Fruit fly (Drosophila melanogaster) whole organism, embryonic: ENCODE measurements around the gene plum.

Experiments used
- Abd-B ChIP-seq: fragments of 200-800 bp; sonication (Bioruptor generic); optimal IDR thresholded peaks from 2 replicates; lab custom pipeline; 2018; ENCODE audit warnings: missing biosample characterization, mild to moderate bottlenecking, missing genetic modification characterization, moderate library complexity
- Asciz ChIP-seq: fragments of 200-800 bp; sonication (Bioruptor generic); optimal IDR thresholded peaks from 2 replicates; lab custom pipeline; 2017; ENCODE audit warnings: missing biosample characterization, mild to moderate bottlenecking, missing genetic modification characterization, missing genetic modification reagents
- Awh ChIP-seq: fragments of 200-800 bp; sonication (Bioruptor generic); IDR thresholded peaks from 2 replicates; pipeline ENCODE4, ENCODE4 v1.3.6; 2022; ENCODE audit warnings: missing biosample characterization, missing genetic modification characterization
- Blimp-1 ChIP-seq: fragments of 200-800 bp; sonication (Bioruptor generic); optimal IDR thresholded peaks from 3 replicates; lab custom pipeline; 2018; ENCODE audit warnings: missing biosample characterization, missing genetic modification characterization, mild to moderate bottlenecking, moderate library complexity, missing genetic modification reagents
- CG10209 ChIP-seq: fragments of 200-800 bp; sonication (Bioruptor generic); optimal IDR thresholded peaks from 3 replicates; lab custom pipeline; 2017; ENCODE audit warnings: missing biosample characterization, mild to moderate bottlenecking, missing genetic modification characterization, missing genetic modification reagents
- CG11504 ChIP-seq: fragments of 200-800 bp; sonication (Bioruptor generic); optimal IDR thresholded peaks from 3 replicates; lab custom pipeline; 2019; ENCODE audit warnings: missing biosample characterization, mild to moderate bottlenecking, missing genetic modification characterization, moderate library complexity
- CG11695 ChIP-seq: fragments of 200-800 bp; sonication (Bioruptor generic); IDR thresholded peaks from 3 replicates; pipeline ENCODE4 v1.3.6; 2022; ENCODE audit warnings: missing biosample characterization, missing genetic modification characterization
- CG11723 ChIP-seq: fragments of 200-800 bp; sonication (Bioruptor generic); optimal IDR thresholded peaks from 2 replicates; lab custom pipeline; 2017; ENCODE audit warnings: missing biosample characterization, mild to moderate bottlenecking, missing genetic modification characterization
- CG14710 ChIP-seq: fragments of 200-800 bp; sonication (Bioruptor generic); optimal IDR thresholded peaks from 3 replicates; lab custom pipeline; 2019; ENCODE audit warnings: missing biosample characterization, mild to moderate bottlenecking, missing genetic modification characterization, moderate library complexity
- CG1529 ChIP-seq: fragments of 200-800 bp; sonication (Bioruptor generic); optimal IDR thresholded peaks from 3 replicates; lab custom pipeline; 2018; ENCODE audit warnings: missing biosample characterization, missing genetic modification characterization
- CG15479 ChIP-seq: fragments of 200-800 bp; sonication (Bioruptor generic); optimal IDR thresholded peaks from 3 replicates; lab custom pipeline; 2019; ENCODE audit warnings: missing biosample characterization, mild to moderate bottlenecking, missing genetic modification characterization, moderate library complexity
- CG17359 ChIP-seq: fragments of 200-800 bp; sonication (Bioruptor generic); optimal IDR thresholded peaks from 3 replicates; lab custom pipeline; 2018; ENCODE audit warnings: missing biosample characterization, mild to moderate bottlenecking, missing genetic modification characterization, moderate library complexity
- CG2129 ChIP-seq: fragments of 200-800 bp; sonication (Bioruptor generic); IDR thresholded peaks from 2 replicates; pipeline ENCODE4 v1.3.6; 2022; ENCODE audit warnings: missing biosample characterization, missing genetic modification characterization; ENCODE audit not compliant: partially characterized antibody
- CG2202 ChIP-seq: fragments of 200-800 bp; sonication (Bioruptor generic); optimal IDR thresholded peaks from 2 replicates; lab custom pipeline; 2018; ENCODE audit warnings: missing biosample characterization, mild to moderate bottlenecking, missing genetic modification characterization
- CG2678 ChIP-seq: fragments of 200-800 bp; sonication (Bioruptor generic); optimal IDR thresholded peaks from 3 replicates; lab custom pipeline; 2019; ENCODE audit warnings: missing biosample characterization, mild to moderate bottlenecking, missing genetic modification characterization, moderate library complexity
- CG2875 ChIP-seq: fragments of 200-800 bp; sonication (Bioruptor generic); optimal IDR thresholded peaks from 2 replicates; lab custom pipeline; 2017; ENCODE audit warnings: missing biosample characterization, mild to moderate bottlenecking, missing genetic modification characterization, missing genetic modification reagents
- CG33213 ChIP-seq: fragments of 200-800 bp; sonication (Bioruptor generic); optimal IDR thresholded peaks from 3 replicates; lab custom pipeline; 2016; ENCODE audit warnings: missing biosample characterization, missing genetic modification characterization
- CG3407 ChIP-seq: fragments of 200-800 bp; sonication (Bioruptor generic); optimal IDR thresholded peaks from 2 replicates; lab custom pipeline; 2018; ENCODE audit warnings: missing biosample characterization, mild to moderate bottlenecking, missing genetic modification characterization
- CG4360 ChIP-seq: fragments of 200-800 bp; sonication (Bioruptor generic); IDR thresholded peaks from 2 replicates; pipeline ENCODE4 v1.3.6; 2022; ENCODE audit warnings: missing biosample characterization, missing genetic modification characterization
- CG6254 ChIP-seq: fragments of 200-800 bp; sonication (Bioruptor generic); optimal IDR thresholded peaks from 3 replicates; lab custom pipeline; 2017; ENCODE audit warnings: mild to moderate bottlenecking, missing biosample characterization, missing genetic modification reagents, missing genetic modification characterization
- CG6272 ChIP-seq: fragments of 200-800 bp; sonication (Bioruptor generic); IDR thresholded peaks from 2 replicates; pipeline ENCODE4 v1.3.6; 2022; ENCODE audit warnings: missing biosample characterization, missing genetic modification characterization
- CG6813 ChIP-seq: fragments of 200-800 bp; sonication (Bioruptor generic); optimal IDR thresholded peaks from 2 replicates; lab custom pipeline; 2017; ENCODE audit warnings: missing biosample characterization, missing genetic modification characterization, mild to moderate bottlenecking, moderate library complexity, missing genetic modification reagents
- CG9727 ChIP-seq: fragments of 200-800 bp; sonication (Bioruptor generic); optimal IDR thresholded peaks from 3 replicates; lab custom pipeline; 2017; ENCODE audit warnings: missing biosample characterization, mild to moderate bottlenecking, missing genetic modification characterization
- HLHmδ ChIP-seq: fragments of 200-800 bp; sonication (Bioruptor generic); optimal IDR thresholded peaks from 2 replicates; lab custom pipeline; 2018; ENCODE audit warnings: missing biosample characterization, mild to moderate bottlenecking, missing genetic modification characterization, moderate library complexity
- Lim3 ChIP-seq: fragments of 200-800 bp; sonication (Bioruptor generic); IDR thresholded peaks from 2 replicates; pipeline ENCODE4 v1.3.6; 2022; ENCODE audit warnings: missing biosample characterization, missing genetic modification characterization
- Med ChIP-seq: fragments of 200-800 bp; sonication (Bioruptor generic); peaks from one replicate; lab custom pipeline; 2016; ENCODE audit warnings: missing biosample characterization, missing genetic modification characterization, mild to moderate bottlenecking, inconsistent platforms, moderate library complexity
- Myb ChIP-seq: fragments of 200-800 bp; sonication (Bioruptor generic); optimal IDR thresholded peaks from 2 replicates; lab custom pipeline; 2016; ENCODE audit warnings: missing biosample characterization, missing genetic modification characterization
- NC2β ChIP-seq: fragments of 200-800 bp; sonication (Bioruptor generic); optimal IDR thresholded peaks from 2 replicates; lab custom pipeline; 2016; ENCODE audit warnings: missing biosample characterization, missing genetic modification characterization
- Ptx1 ChIP-seq: fragments of 200-800 bp; sonication (Bioruptor generic); IDR thresholded peaks from 2 replicates; pipeline ENCODE4 v1.3.6; 2022; ENCODE audit warnings: missing biosample characterization, missing genetic modification characterization
- Sry-β ChIP-seq: fragments of 200-800 bp; sonication (Bioruptor generic); optimal IDR thresholded peaks from 2 replicates; lab custom pipeline; 2018; ENCODE audit warnings: missing biosample characterization, mild to moderate bottlenecking, missing genetic modification characterization, moderate library complexity
- ac ChIP-seq: fragments of 200-800 bp; sonication (Bioruptor generic); optimal IDR thresholded peaks from 3 replicates; lab custom pipeline; 2017; ENCODE audit warnings: missing biosample characterization, mild to moderate bottlenecking, missing genetic modification characterization
- ara ChIP-seq: fragments of 200-800 bp; sonication (Bioruptor generic); IDR thresholded peaks from 2 replicates; pipeline ENCODE4 v1.3.6; 2022; ENCODE audit warnings: missing biosample characterization, missing genetic modification characterization
- bsh ChIP-seq, 2 experiments: fragments of 200-800 bp; sonication (Bioruptor generic); optimal IDR thresholded peaks; 2 replicates each; lab custom pipeline; 2017 to 2018; ENCODE audit warnings: mild to moderate bottlenecking in 2 of 2, missing biosample characterization in 2 of 2, missing genetic modification characterization in 2 of 2, moderate library complexity in 1 of 2
- btn ChIP-seq: fragments of 200-800 bp; sonication (Bioruptor generic); optimal IDR thresholded peaks from 2 replicates; lab custom pipeline; 2016; ENCODE audit warnings: missing biosample characterization, missing genetic modification characterization
- chif ChIP-seq, 2 experiments: fragments of 200-800 bp; sonication (Bioruptor generic); optimal IDR thresholded peaks; 3 replicates each; lab custom pipeline; 2016; ENCODE audit warnings: missing biosample characterization in 2 of 2, missing genetic modification characterization in 2 of 2
- chm ChIP-seq: fragments of 200-800 bp; sonication (Bioruptor generic); IDR thresholded peaks from 2 replicates; pipeline ENCODE4 v1.3.6; 2022; ENCODE audit warnings: missing biosample characterization, missing genetic modification characterization
- ci ChIP-seq: fragments of 200-800 bp; sonication (Bioruptor generic); IDR thresholded peaks from 3 replicates; pipeline ENCODE4 v1.3.6; 2022; ENCODE audit warnings: missing biosample characterization, missing genetic modification characterization
- fd64A ChIP-seq: fragments of 200-800 bp; sonication (Bioruptor generic); optimal IDR thresholded peaks from 3 replicates; lab custom pipeline; 2018; ENCODE audit warnings: missing biosample characterization, mild to moderate bottlenecking, missing genetic modification characterization
- gem ChIP-seq: fragments of 200-800 bp; sonication (Bioruptor generic); optimal IDR thresholded peaks from 2 replicates; lab custom pipeline; 2019; ENCODE audit warnings: missing biosample characterization, mild to moderate bottlenecking, missing genetic modification characterization, moderate library complexity
- gsb-n ChIP-seq: fragments of 200-800 bp; sonication (Bioruptor generic); optimal IDR thresholded peaks from 3 replicates; lab custom pipeline; 2018; ENCODE audit warnings: missing biosample characterization, mild to moderate bottlenecking, missing genetic modification characterization
- kni ChIP-seq: fragments of 200-800 bp; sonication (Bioruptor generic); optimal IDR thresholded peaks from 3 replicates; lab custom pipeline; 2017; ENCODE audit warnings: mild to moderate bottlenecking, missing biosample characterization, missing genetic modification reagents, missing genetic modification characterization
- org-1 ChIP-seq: fragments of 200-800 bp; sonication (Bioruptor generic); optimal IDR thresholded peaks from 2 replicates; lab custom pipeline; 2017; ENCODE audit warnings: missing biosample characterization, missing genetic modification characterization
- sens ChIP-seq: fragments of 200-800 bp; sonication (Bioruptor generic); peaks from one replicate; lab custom pipeline; 2016; ENCODE audit warnings: missing biosample characterization, missing genetic modification characterization
- stc ChIP-seq: fragments of 200-800 bp; sonication (Bioruptor generic); IDR thresholded peaks from 2 replicates; pipeline ENCODE4 v1.3.6; 2022; ENCODE audit warnings: missing biosample characterization, missing genetic modification characterization
- stwl ChIP-seq: fragments of 200-800 bp; sonication (Bioruptor generic); optimal IDR thresholded peaks from 3 replicates; lab custom pipeline; 2018; ENCODE audit warnings: missing biosample characterization, mild to moderate bottlenecking, missing genetic modification characterization, moderate library complexity
- tll ChIP-seq, 2 experiments: fragments of 200-800 bp in 1 of 2; fragments of >200 bp in 1 of 2; sonication (Bioruptor generic) in 1 of 2; optimal IDR thresholded peaks; 2 replicates each; lab custom pipeline; 2017 to 2019; ENCODE audit warnings: missing biosample characterization in 2 of 2, missing genetic modification characterization in 2 of 2, mild to moderate bottlenecking in 1 of 2, moderate library complexity in 1 of 2
- trem ChIP-seq: fragments of 200-800 bp; optimal IDR thresholded peaks from 3 replicates; lab custom pipeline; 2019; ENCODE audit warnings: missing biosample characterization, mild to moderate bottlenecking, missing genetic modification characterization, moderate library complexity
- vvl ChIP-seq: fragments of 200-800 bp; sonication (Bioruptor generic); IDR thresholded peaks from 2 replicates; pipeline ENCODE4 v1.3.6; 2022; ENCODE audit warnings: missing biosample characterization, missing genetic modification characterization
- zfh2 ChIP-seq: fragments of 200-800 bp; sonication (Bioruptor generic); optimal IDR thresholded peaks from 2 replicates; lab custom pipeline; 2016; ENCODE audit warnings: missing biosample characterization, missing genetic modification characterization

Gene plum

DNA sequence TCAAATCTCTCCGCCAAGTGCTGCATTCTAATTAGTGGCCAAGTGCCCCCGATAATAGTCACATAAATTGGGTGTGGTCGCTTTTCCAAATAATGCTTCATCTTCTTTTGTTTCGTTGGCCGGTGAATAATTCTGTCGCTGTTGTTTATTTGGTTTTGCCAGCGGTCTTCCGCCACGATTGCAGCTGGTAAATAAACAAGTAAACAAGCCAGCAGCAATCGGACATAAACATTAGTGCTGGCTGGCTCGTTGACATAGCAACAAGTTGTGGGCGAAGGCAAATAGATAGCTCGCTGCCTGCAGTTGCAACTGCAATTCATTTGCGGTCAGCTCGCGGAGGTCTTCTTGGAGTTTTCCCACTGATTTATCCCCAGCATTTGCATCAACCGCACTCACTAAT, 4.1 kb upstream of the plum start:
- TF ChIP-seq Blimp-1 (GFP tag; lab: Kevin White, UChicago) (peak; percentile 30), Awh (GFP tag; lab: Robert Waterston, UW) (peak; percentile 56; the same call in 1 of the 2 replicates), CG11695 (GFP tag; lab: Robert Waterston, UW) (peak; percentile 38; the same call in 1 of the 3 replicates), fd64A (peak; percentile 54), CG1529 (GFP tag; lab: Kevin White, UChicago) (peak; percentile 7), ac (GFP tag; lab: Kevin White, UChicago) (peak; percentile 22), Lim3 (no peak), org-1 (peak; percentile 10), Sry-β (GFP tag; lab: Kevin White, UChicago) (peak; percentile 26), chm (GFP tag; lab: Robert Waterston, UW) (0 out of 2 replicates have a peak, but pooled peaks have one; percentile 36), Ptx1 (no peak), CG9727 (GFP tag; lab: Kevin White, UChicago) (peak; percentile 52), zfh2 (GFP tag; lab: Kevin White, UChicago) (no peak), HLHmδ (peak; percentile 60), stwl (tag; lab: Kevin White, UChicago) (no peak), CG10209 (GFP tag; lab: Kevin White, UChicago) (peak; percentile 13), Asciz (peak; percentile 66), Abd-B (GFP tag; lab: Kevin White, UChicago) (no peak), CG2202 (tag; lab: Kevin White, UChicago) (peak; percentile 17), CG33213 (peak; percentile 31), NC2β (GFP tag; lab: Kevin White, UChicago) (peak; percentile 0), trem (tag; lab: Kevin White, UChicago) (peak; percentile 26), chif (GFP tag; optimal IDR thresholded peaks at IDR 0.05; lab: Kevin White, UChicago) (peak in 1 of 2 experiments; percentile 11), kni (GFP tag; lab: Kevin White, UChicago) (peak; percentile 24), CG11504 (tag; lab: Kevin White, UChicago) (peak; percentile 10), sens (GFP tag; lab: Kevin White, UChicago) (peak; percentile 81), tll (GFP tag; optimal IDR thresholded peaks at IDR 0.05; lab: Kevin White, UChicago) (peak in 1 of 2 experiments; percentile 26), CG17359 (tag; lab: Kevin White, UChicago) (peak; percentile 47), Med (peak; percentile 72), CG2875 (GFP tag; lab: Kevin White, UChicago) (peak; percentile 40), vvl (GFP tag; lab: Robert Waterston, UW) (0 out of 2 replicates have a peak, but pooled peaks have one; percentile 20), CG6254 (GFP tag; lab: Kevin White, UChicago) (peak; percentile 4), Myb (GFP tag; lab: Kevin White, UChicago) (no peak), gem (peak; percentile 31), CG6813 (GFP tag; lab: Kevin White, UChicago) (peak; percentile 32), CG6272 (GFP tag; lab: Robert Waterston, UW) (no peak), CG3407 (peak; percentile 31), CG11723 (peak; percentile 31), btn (GFP tag; lab: Kevin White, UChicago) (peak; percentile 10), CG2678 (tag; lab: Kevin White, UChicago) (peak; percentile 5), CG14710 (tag; lab: Kevin White, UChicago) (peak; percentile 15), ci (GFP tag; lab: Robert Waterston, UW) (0 out of 3 replicates have a peak, but pooled peaks have one; percentile 24), CG15479 (GFP tag; lab: Kevin White, UChicago) (peak; percentile 19), CG4360 (GFP tag; lab: Robert Waterston, UW) (peak; percentile 31; the same call in 1 of the 2 replicates), ara (GFP tag; lab: Robert Waterston, UW) (peak; percentile 44; the same call in 1 of the 2 replicates), gsb-n (peak; percentile 8), bsh (GFP tag; optimal IDR thresholded peaks at IDR 0.05; lab: Kevin White, UChicago) (peak in 1 of 2 experiments; percentile 0), stc (GFP tag; lab: Robert Waterston, UW) (peak; percentile 39; the same call in 1 of the 2 replicates), CG2129 (no peak)
